Worm (Caenorhabditis elegans) whole organism, young adult: Measurements from ENCODE around the gene F54H5.2.
A peak's percentile ranks its signal among the peaks of the same experiment; 100 is the strongest.

Source experiments
- B0261.1 ChIP-seq: sonication (generic microtip); optimal IDR thresholded peaks from 2 replicates; lab custom pipeline; 2016; ENCODE audit warnings: mild to moderate bottlenecking, missing genetic modification characterization, moderate library complexity, missing compliant biosample characterization
- C17E4.6 ChIP-seq: fragments of 200-800 bp; sonication (Bioruptor generic); IDR thresholded peaks from 2 replicates; pipeline ENCODE4 v1.3.6; 2022; ENCODE audit warnings: missing genetic modification reagents, missing genetic modification characterization, missing compliant biosample characterization
- D2030.7 ChIP-seq: fragments of 200-800 bp; sonication (Bioruptor generic); IDR thresholded peaks from 2 replicates; pipeline ENCODE4 v1.3.6; 2022; ENCODE audit warnings: missing genetic modification reagents, missing genetic modification characterization, missing compliant biosample characterization
- F55B11.4 ChIP-seq: sonication (generic microtip); optimal IDR thresholded peaks from 2 replicates; lab custom pipeline; 2016; ENCODE audit warnings: missing compliant biosample characterization, missing genetic modification characterization, borderline replicate concordance; ENCODE audit not compliant: insufficient read depth
- F57A8.1 ChIP-seq: fragments of 200-800 bp; sonication (Bioruptor generic); optimal IDR thresholded peaks from 2 replicates; lab custom pipeline; 2018; ENCODE audit warnings: mild to moderate bottlenecking, missing genetic modification characterization, moderate library complexity, missing compliant biosample characterization
- F57C9.4 ChIP-seq: sonication (generic microtip); optimal IDR thresholded peaks from 2 replicates; lab custom pipeline; 2017; ENCODE audit warnings: mild to moderate bottlenecking, missing genetic modification characterization, missing compliant biosample characterization
- ZK185.1 ChIP-seq: sonication (generic microtip); optimal IDR thresholded peaks from 2 replicates; lab custom pipeline; 2016; ENCODE audit warnings: mild to moderate bottlenecking, missing genetic modification characterization, missing compliant biosample characterization; ENCODE audit not compliant: poor library complexity, severe bottlenecking
- attf-6 ChIP-seq: fragments of 200-800 bp; sonication (Bioruptor generic); IDR thresholded peaks from 2 replicates; pipeline ENCODE4 v1.3.6; 2022; ENCODE audit warnings: missing genetic modification reagents, missing genetic modification characterization, missing compliant biosample characterization
- cebp-2 ChIP-seq: fragments of 200-800 bp; sonication (Bioruptor generic); IDR thresholded peaks from 2 replicates; pipeline ENCODE4 v1.3.6; 2022; ENCODE audit warnings: missing genetic modification characterization, missing compliant biosample characterization
- ceh-40 ChIP-seq: fragments of 200-800 bp; sonication (Bioruptor generic); IDR thresholded peaks from 2 replicates; pipeline ENCODE4 v1.3.6; 2022; ENCODE audit warnings: missing genetic modification characterization, missing compliant biosample characterization
- ceh-91 ChIP-seq: fragments of 200-800 bp; sonication (Bioruptor generic); IDR thresholded peaks from 2 replicates; pipeline ENCODE4 v1.3.6; 2022; ENCODE audit warnings: missing genetic modification reagents, missing genetic modification characterization, missing compliant biosample characterization
- dpl-1 ChIP-seq: fragments of 150-350 bp; optimal IDR thresholded peaks from 2 replicates; lab custom pipeline; 2014; ENCODE audit warnings: missing biosample characterization, missing genetic modification reagents, missing genetic modification characterization
- egl-18 ChIP-seq: fragments of 200-800 bp; sonication (Bioruptor generic); IDR thresholded peaks from 2 replicates; pipeline ENCODE4 v1.3.6; 2022; ENCODE audit warnings: missing genetic modification reagents, missing genetic modification characterization, missing compliant biosample characterization
- hsf-1 ChIP-seq: fragments of 200-800 bp; sonication (Bioruptor generic); IDR thresholded peaks from 2 replicates; pipeline ENCODE4 v1.3.6; 2022; ENCODE audit warnings: missing genetic modification reagents, missing genetic modification characterization, missing compliant biosample characterization
- madf-3 ChIP-seq: fragments of 200-800 bp; sonication (Bioruptor generic); IDR thresholded peaks from 2 replicates; pipeline ENCODE4 v1.3.6; 2022; ENCODE audit warnings: missing genetic modification reagents, missing genetic modification characterization, missing compliant biosample characterization
- mcd-1 ChIP-seq: fragments of 200-800 bp; sonication (Bioruptor generic); IDR thresholded peaks from 2 replicates; pipeline ENCODE4 v1.3.6; 2022; ENCODE audit warnings: missing genetic modification reagents, missing genetic modification characterization, missing compliant biosample characterization
- mes-4 ChIP-seq: sonication (generic microtip); optimal IDR thresholded peaks from 2 replicates; lab custom pipeline; 2016; ENCODE audit warnings: missing genotype, missing genetic modification characterization, missing compliant biosample characterization
- nhr-120 ChIP-seq: fragments of 200-800 bp; sonication (Bioruptor generic); IDR thresholded peaks from 2 replicates; pipeline ENCODE4 v1.3.6; 2022; ENCODE audit warnings: missing genetic modification characterization, missing compliant biosample characterization
- nhr-27 ChIP-seq: fragments of 200-800 bp; sonication (Bioruptor generic); optimal IDR thresholded peaks from 2 replicates; lab custom pipeline; 2018; ENCODE audit warnings: mild to moderate bottlenecking, missing genetic modification characterization, moderate library complexity, missing compliant biosample characterization
- nhr-80 ChIP-seq: sonication (generic microtip); optimal IDR thresholded peaks from 2 replicates; lab custom pipeline; 2016; ENCODE audit warnings: missing genetic modification characterization, missing compliant biosample characterization
- pbrm-1 ChIP-seq: fragments of 200-800 bp; sonication (Bioruptor generic); IDR thresholded peaks from 2 replicates; pipeline ENCODE4 v1.3.6; 2022; ENCODE audit warnings: missing genetic modification reagents, missing genetic modification characterization, missing compliant biosample characterization
- rec-8 ChIP-seq, 2 experiments: sonication (generic microtip); optimal IDR thresholded peaks; 2 replicates each; lab custom pipeline; 2016; ENCODE audit warnings: mild to moderate bottlenecking in 2 of 2, missing genetic modification characterization in 2 of 2, missing genetic modification reagents in 2 of 2, missing genotype in 2 of 2, missing biosample characterization in 1 of 2, missing compliant biosample characterization in 1 of 2, moderate library complexity in 1 of 2
- rpc-1 ChIP-seq, 2 experiments: fragments of 150-350 bp in 1 of 2; sonication (generic microtip) in 1 of 2; optimal IDR thresholded peaks; 2 replicates each; lab custom pipeline; 2014 to 2018; ENCODE audit warnings: missing biosample characterization in 1 of 2, missing genetic modification characterization in 1 of 2, missing genetic modification reagents in 1 of 2, missing genotype in 1 of 2
- sdz-38 ChIP-seq: sonication (generic microtip); optimal IDR thresholded peaks from 2 replicates; lab custom pipeline; 2016; ENCODE audit warnings: missing genotype, missing genetic modification characterization, missing compliant biosample characterization
- snpc-1.3 ChIP-seq: sonication (generic microtip); optimal IDR thresholded peaks from 2 replicates; lab custom pipeline; 2017; ENCODE audit warnings: missing genetic modification characterization, mild to moderate bottlenecking, missing compliant biosample characterization, antibody characterized with exemption, moderate library complexity, missing genotype, missing genetic modification reagents; ENCODE audit not compliant: insufficient read depth
- unc-130 ChIP-seq: sonication (generic microtip); optimal IDR thresholded peaks from 2 replicates; lab custom pipeline; 2016; ENCODE audit warnings: missing genetic modification reagents, missing genetic modification characterization, missing compliant biosample characterization
- unc-62 ChIP-seq: fragments of 150-350 bp; optimal IDR thresholded peaks from 2 replicates; lab custom pipeline; 2014; ENCODE audit warnings: missing biosample characterization, missing genetic modification reagents, missing genetic modification characterization
- xnd-1 ChIP-seq: sonication (generic microtip); optimal IDR thresholded peaks from 2 replicates; lab custom pipeline; 2016; ENCODE audit warnings: missing genotype, missing genetic modification reagents, missing genetic modification characterization, missing compliant biosample characterization
- ztf-22 ChIP-seq: fragments of 200-800 bp; sonication (Bioruptor generic); optimal IDR thresholded peaks from 2 replicates; lab custom pipeline; 2018; ENCODE audit warnings: mild to moderate bottlenecking, missing genetic modification characterization, moderate library complexity, missing compliant biosample characterization

F54H5.2 gene

DNA sequence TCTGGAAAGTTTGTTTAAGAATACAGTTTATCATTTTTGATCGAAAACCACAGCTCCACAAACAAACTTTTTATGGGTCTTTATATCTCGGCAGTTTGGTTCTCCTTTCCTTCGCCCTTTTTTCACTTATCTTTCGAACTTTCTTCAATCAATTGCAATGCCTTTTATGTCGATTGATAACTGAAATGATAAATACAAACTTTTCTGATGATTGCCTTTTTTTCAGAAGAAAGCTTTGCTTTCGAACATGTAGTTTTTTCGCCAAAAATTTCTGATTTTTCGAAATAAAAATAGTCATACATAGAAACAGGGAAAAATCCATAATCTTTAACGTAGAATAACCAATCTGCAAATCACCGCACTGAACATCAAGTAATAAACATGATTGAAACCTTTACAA lies 33.9 kb downstream of the F54H5.2 start, which contains the start of gene T19D12.2:
T19D12.2 (plus strand) TSS at position 125 of the 400 bp plus-strand sequence.
- TF ChIP-seq rec-8 (tag; optimal IDR thresholded peaks at IDR 0.05; lab: Kevin White, UChicago), result no peak
- no peak for TF ChIP-seq dpl-1 (GFP tag; lab: Kevin White, UChicago)
- TF ChIP-seq pbrm-1 (GFP tag; lab: Robert Waterston, UW), result no peak
- no peak for TF ChIP-seq cebp-2 (GFP tag; lab: Robert Waterston, UW)
- TF ChIP-seq attf-6 (GFP tag; lab: Robert Waterston, UW), result no peak
- TF ChIP-seq sdz-38 (tag; lab: Kevin White, UChicago), result no peak
- no peak for TF ChIP-seq nhr-27 (tag; lab: Kevin White, UChicago)
- no peak for TF ChIP-seq F57A8.1
- peak; percentile 53 for TF ChIP-seq nhr-80 (tag; lab: Kevin White, UChicago)

DNA sequence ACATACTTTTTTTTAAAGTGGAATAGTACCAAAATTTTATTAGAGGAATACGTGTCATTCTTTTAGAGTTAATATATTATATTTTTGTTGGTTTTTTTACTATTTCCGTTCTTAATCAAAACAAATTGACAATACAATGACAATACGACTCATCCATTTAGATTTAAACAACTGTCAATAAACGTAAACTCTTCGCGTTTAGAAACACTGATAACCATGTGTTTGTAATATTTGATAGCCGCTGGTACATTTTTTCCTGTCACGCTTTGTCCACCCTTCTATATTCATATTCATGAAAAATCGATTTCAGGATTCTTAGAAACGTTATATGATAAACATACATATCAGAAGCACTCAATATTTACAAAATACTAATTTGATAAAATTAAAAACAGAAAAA lies 36.5 kb downstream of the F54H5.2 start:
- no peak for TF ChIP-seq snpc-1.3 (tag; lab: Kevin White, UChicago)
- peak; percentile 41 for TF ChIP-seq nhr-80 (tag; lab: Kevin White, UChicago)
- TF ChIP-seq, all 124 proteins: peak for 1

DNA sequence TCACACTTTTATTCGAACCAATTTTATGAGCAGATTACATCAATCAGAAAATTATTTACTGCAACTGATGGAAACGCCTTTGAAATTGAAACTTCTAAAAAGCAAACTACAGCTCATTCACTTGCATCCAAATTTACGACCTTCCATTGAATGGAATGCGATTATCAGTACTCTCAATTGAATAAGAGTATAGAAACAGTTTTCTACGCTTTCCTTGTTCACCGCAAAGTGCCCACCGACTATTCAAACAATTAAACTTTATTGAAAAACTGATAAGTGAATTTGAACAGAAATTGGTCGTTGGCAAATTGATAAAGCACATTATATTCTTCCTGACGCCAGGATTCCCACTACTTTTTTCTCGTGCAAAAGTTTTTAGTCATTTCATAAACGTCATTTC lies 38.6 kb downstream of the F54H5.2 start:
- TF ChIP-seq nhr-80 (tag; lab: Kevin White, UChicago), result peak; percentile 79
- TF ChIP-seq nhr-120 (GFP tag; lab: Robert Waterston, UW), result no peak

DNA sequence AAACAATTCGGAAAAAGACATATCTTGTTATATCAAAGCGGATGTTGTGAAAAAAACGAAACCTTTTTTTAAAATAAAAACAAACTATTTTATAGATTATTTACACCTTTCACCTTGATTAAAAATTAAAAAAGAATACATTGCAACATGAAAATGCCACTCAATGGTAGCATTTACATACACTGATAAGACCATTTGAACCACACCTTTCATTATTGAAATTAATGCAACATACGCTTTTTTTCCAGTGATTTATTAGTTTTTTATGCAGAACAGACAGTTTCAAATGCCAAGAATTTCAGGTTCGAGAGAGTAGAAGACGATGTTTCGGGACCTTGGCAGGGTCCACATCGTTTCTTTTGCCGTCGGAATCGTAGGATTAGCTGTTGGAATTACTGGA lies 39.3 kb downstream of the F54H5.2 start, which contains the start of gene T19D12.1:
T19D12.1 (plus strand) TSS at position 301 of the 400 bp plus-strand sequence.
- TF ChIP-seq xnd-1 (tag; lab: Kevin White, UChicago) (no peak), nhr-80 (tag; lab: Kevin White, UChicago) (no peak), F57C9.4 (tag; lab: Kevin White, UChicago) (no peak), unc-62 (GFP tag; lab: Kevin White, UChicago) (no peak), madf-3 (GFP tag; lab: Robert Waterston, UW) (no peak), ZK185.1 (tag; lab: Kevin White, UChicago) (no peak), egl-18 (GFP tag; lab: Robert Waterston, UW) (no peak), ceh-40 (GFP tag; lab: Robert Waterston, UW) (no peak), rpc-1 (optimal IDR thresholded peaks at IDR 0.05; lab: Kevin White, UChicago) (no peak), rpc-1 (tag; optimal IDR thresholded peaks at IDR 0.05; lab: Kevin White, UChicago) (no peak), B0261.1 (tag; lab: Kevin White, UChicago) (no peak), nhr-27 (tag; lab: Kevin White, UChicago) (no peak), mcd-1 (GFP tag; lab: Robert Waterston, UW) (no peak), unc-130 (GFP tag; lab: Kevin White, UChicago) (no peak), ztf-22 (GFP tag; lab: Kevin White, UChicago) (no peak), D2030.7 (GFP tag; lab: Robert Waterston, UW) (no peak), ceh-91 (GFP tag; lab: Robert Waterston, UW) (no peak), hsf-1 (GFP tag; lab: Robert Waterston, UW) (no peak), C17E4.6 (GFP tag; lab: Robert Waterston, UW) (no peak), F55B11.4 (tag; lab: Kevin White, UChicago) (no peak)

DNA sequence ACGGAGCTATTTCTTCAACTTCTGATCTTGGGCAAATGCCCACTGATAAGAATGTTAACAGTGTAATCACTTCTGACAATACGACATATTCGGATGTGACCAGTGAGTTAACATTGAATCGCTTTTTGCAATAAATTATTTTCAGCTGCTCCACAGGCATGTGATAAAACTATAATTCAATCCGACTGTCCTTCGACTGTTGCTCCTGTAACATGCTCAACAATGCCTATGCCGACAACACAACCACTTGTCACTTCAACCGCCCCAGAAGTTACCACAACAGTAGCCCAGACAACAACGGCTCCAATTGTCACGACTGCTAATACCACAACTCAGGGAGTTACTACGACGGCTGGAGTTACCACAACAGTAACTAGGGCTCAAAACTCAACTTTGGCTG lies 40.2 kb downstream of the F54H5.2 start:
- TF ChIP-seq nhr-120 (GFP tag; lab: Robert Waterston, UW) (no peak), mes-4 (tag; lab: Kevin White, UChicago) (no peak)
- TF ChIP-seq, all 124 proteins: peak for 0
